Worm (Caenorhabditis elegans) whole organism, L3 larva: ENCODE measurements around the gene ZK1320.7.

Source experiments
- R02D3.7 ChIP-seq: fragments of 150-350 bp; optimal IDR thresholded peaks from 2 replicates; lab custom pipeline; 2014; ENCODE audit warnings: missing biosample characterization, missing genetic modification characterization
- aly-2 ChIP-seq: fragments of 150-350 bp; optimal IDR thresholded peaks from 2 replicates; lab custom pipeline; 2014; ENCODE audit warnings: missing biosample characterization, missing genetic modification characterization
- ceh-16 ChIP-seq: sonication (generic microtip); optimal IDR thresholded peaks from 2 replicates; lab custom pipeline; 2017; ENCODE audit warnings: missing biosample characterization, missing genetic modification characterization
- ceh-28 ChIP-seq: fragments of 150-350 bp; optimal IDR thresholded peaks from 2 replicates; lab custom pipeline; 2014; ENCODE audit warnings: missing biosample characterization, missing genetic modification reagents, missing genetic modification characterization
- ceh-9 ChIP-seq: sonication (generic microtip); optimal IDR thresholded peaks from 2 replicates; lab custom pipeline; 2018; ENCODE audit warnings: missing biosample characterization, missing genetic modification characterization
- egl-5 ChIP-seq: fragments of 150-350 bp; optimal IDR thresholded peaks from 2 replicates; lab custom pipeline; 2017; ENCODE audit warnings: missing biosample characterization, missing genetic modification reagents, missing genetic modification characterization, inconsistent platforms
- elt-1 ChIP-seq: fragments of 150-350 bp; optimal IDR thresholded peaks from 2 replicates; lab custom pipeline; 2014; ENCODE audit warnings: missing biosample characterization, missing genetic modification characterization
- elt-3 ChIP-seq, 3 experiments: fragments of 150-350 bp in 1 of 3; sonication (generic microtip) in 2 of 3; optimal IDR thresholded peaks; 2 replicates in 2 of 3; 4 replicates in 1 of 3; lab custom pipeline; 2014 to 2017; ENCODE audit warnings: missing biosample characterization in 3 of 3, missing genetic modification characterization in 3 of 3
- fkh-10 ChIP-seq: sonication (generic microtip); optimal IDR thresholded peaks from 2 replicates; lab custom pipeline; 2017; ENCODE audit warnings: missing biosample characterization, missing genetic modification reagents, missing genetic modification characterization
- fos-1 ChIP-seq: fragments of 150-350 bp; optimal IDR thresholded peaks from 2 replicates; lab custom pipeline; 2014; ENCODE audit warnings: missing biosample characterization, missing genetic modification characterization
- hmg-11 ChIP-seq: sonication (generic microtip); optimal IDR thresholded peaks from 2 replicates; lab custom pipeline; 2016; ENCODE audit warnings: missing genetic modification characterization, missing compliant biosample characterization
- jun-1 ChIP-seq: fragments of 150-350 bp; optimal IDR thresholded peaks from 2 replicates; lab custom pipeline; 2014; ENCODE audit warnings: missing biosample characterization, missing genetic modification reagents, missing genetic modification characterization
- lin-15B ChIP-seq: fragments of 150-350 bp; optimal IDR thresholded peaks from 2 replicates; lab custom pipeline; 2014; ENCODE audit warnings: missing biosample characterization, missing genetic modification characterization
- lin-39 ChIP-seq: fragments of 150-350 bp; optimal IDR thresholded peaks from 2 replicates; lab custom pipeline; 2018; ENCODE audit warnings: missing biosample characterization, missing genetic modification reagents, missing genetic modification characterization
- lsy-12 ChIP-seq: sonication (generic microtip); optimal IDR thresholded peaks from 2 replicates; lab custom pipeline; 2016; ENCODE audit warnings: mild to moderate bottlenecking, missing genetic modification characterization, missing compliant biosample characterization
- mdl-1 ChIP-seq: fragments of 150-350 bp; optimal IDR thresholded peaks from 2 replicates; lab custom pipeline; 2014; ENCODE audit warnings: missing biosample characterization, missing genetic modification characterization
- nfya-1 ChIP-seq: sonication (generic microtip); optimal IDR thresholded peaks from 2 replicates; lab custom pipeline; 2017; ENCODE audit warnings: missing genetic modification characterization, mild to moderate bottlenecking, missing compliant biosample characterization, antibody characterized with exemption, moderate library complexity; ENCODE audit not compliant: insufficient read depth
- nhr-11 ChIP-seq: fragments of 150-350 bp; optimal IDR thresholded peaks from 2 replicates; lab custom pipeline; 2014; ENCODE audit warnings: missing biosample characterization, missing genetic modification characterization
- nhr-12 ChIP-seq: fragments of 150-350 bp; optimal IDR thresholded peaks from 2 replicates; lab custom pipeline; 2014; ENCODE audit warnings: missing biosample characterization, missing genetic modification characterization
- nhr-23 ChIP-seq: fragments of 150-350 bp; optimal IDR thresholded peaks from 2 replicates; lab custom pipeline; 2014; ENCODE audit warnings: missing biosample characterization, missing genetic modification reagents, missing genetic modification characterization
- nhr-237 ChIP-seq: fragments of 150-350 bp; optimal IDR thresholded peaks from 2 replicates; lab custom pipeline; 2014; ENCODE audit warnings: missing biosample characterization, missing genetic modification characterization
- nhr-25 ChIP-seq: sonication (generic microtip); optimal IDR thresholded peaks from 2 replicates; lab custom pipeline; 2017; ENCODE audit warnings: missing biosample characterization, missing genetic modification characterization
- nhr-76 ChIP-seq: fragments of 150-350 bp; sonication (generic microtip); optimal IDR thresholded peaks from 5 replicates; lab custom pipeline; 2014; ENCODE audit warnings: missing biosample characterization, missing genetic modification characterization
- nhr-77 ChIP-seq: fragments of 150-350 bp; optimal IDR thresholded peaks from 2 replicates; lab custom pipeline; 2014; ENCODE audit warnings: missing biosample characterization, missing genetic modification characterization
- pha-4 ChIP-seq: fragments of 150-350 bp; optimal IDR thresholded peaks from 2 replicates; lab custom pipeline; 2014; ENCODE audit warnings: missing biosample characterization, missing genetic modification reagents, missing genetic modification characterization
- sea-2 ChIP-seq: fragments of 150-350 bp; sonication (generic microtip); optimal IDR thresholded peaks from 4 replicates; lab custom pipeline; 2014; ENCODE audit warnings: missing biosample characterization, missing genetic modification reagents, missing genetic modification characterization
- ztf-11 ChIP-seq: fragments of 150-350 bp; optimal IDR thresholded peaks from 2 replicates; lab custom pipeline; 2014; ENCODE audit warnings: missing biosample characterization, missing genetic modification characterization

Gene ZK1320.7

DNA sequence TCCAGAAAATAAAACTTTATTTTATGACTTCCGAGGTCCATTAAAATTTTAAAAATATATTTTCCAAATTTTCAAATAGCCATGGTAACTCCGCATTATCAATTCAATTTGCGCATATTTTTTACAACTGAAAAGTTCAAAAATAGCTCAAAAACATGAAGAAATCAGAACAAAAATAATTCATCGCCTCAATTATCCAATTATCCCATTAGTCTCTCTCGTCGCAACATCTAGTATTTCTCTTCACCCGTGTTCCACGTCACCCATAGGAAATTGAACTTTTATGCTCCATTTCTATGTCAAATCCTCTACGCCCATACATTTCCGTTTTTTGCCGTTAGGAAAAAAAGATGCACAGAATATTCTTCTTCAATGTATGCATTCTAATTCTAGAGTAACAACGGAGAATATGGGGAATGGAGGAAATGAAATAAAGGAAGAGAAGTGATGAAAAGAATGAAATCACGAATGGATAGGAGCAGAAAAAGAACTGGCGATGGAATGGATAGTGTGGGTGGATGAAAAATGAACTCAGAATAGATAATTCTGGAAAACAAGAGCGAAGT, 18.7 kb downstream of the ZK1320.7 start:
- no peak for TF ChIP-seq nhr-237 (tag; lab: Kevin White, UChicago)
- TF ChIP-seq fkh-10 (GFP tag; lab: Kevin White, UChicago) = peak; percentile 96
- no peak for TF ChIP-seq elt-3 (tag; optimal IDR thresholded peaks at IDR 0.05; lab: Kevin White, UChicago)

DNA sequence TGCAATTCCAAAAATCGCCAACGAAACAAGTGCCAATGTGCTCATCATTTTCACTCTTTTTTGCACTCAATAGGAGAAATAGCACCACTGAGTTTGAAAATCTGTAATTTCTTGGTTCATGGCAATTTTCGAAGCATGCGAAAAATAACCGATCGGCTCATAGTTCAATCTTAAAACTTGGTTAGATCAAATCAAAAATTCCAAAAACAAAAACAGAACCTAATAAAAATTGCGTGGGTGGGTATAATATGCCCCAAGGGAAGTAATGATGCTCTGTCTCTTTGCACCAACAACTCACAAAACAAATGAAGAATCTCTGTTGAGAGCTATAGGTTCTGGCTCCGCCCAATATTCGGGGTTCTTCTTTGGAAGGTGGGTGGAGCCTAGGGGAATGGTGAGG, 20.4 kb downstream of the ZK1320.7 start, which contains the start of gene nlp-11:
Gene nlp-11, minus strand, starts transcription at position 101 of the 400 bp plus-strand sequence.
- TF ChIP-seq fkh-10 (GFP tag; lab: Kevin White, UChicago) (no peak), pha-4 (tag; lab: Kevin White, UChicago) (no peak)

DNA sequence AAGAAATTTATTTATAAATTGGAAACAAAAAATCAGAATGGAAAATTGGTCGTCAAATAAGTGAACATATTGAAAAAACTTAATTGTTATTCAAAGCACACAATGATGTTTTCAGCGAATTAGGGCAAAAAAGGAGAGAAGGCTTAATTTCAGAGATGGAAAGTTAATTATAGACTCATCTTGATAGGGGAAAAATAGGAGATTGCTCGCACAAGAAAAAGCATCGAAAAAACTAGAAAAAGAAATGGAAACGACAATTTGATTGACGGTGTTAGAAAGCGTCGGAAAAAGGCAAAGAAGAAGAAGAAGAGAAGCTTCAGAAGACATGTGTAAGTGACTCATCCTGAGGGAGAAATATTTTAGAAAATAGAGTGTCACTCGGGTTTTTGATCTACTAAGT, 24.5 kb downstream of the ZK1320.7 start:
- TF ChIP-seq lin-15B (tag; lab: Kevin White, UChicago) (no peak), ceh-28 (tag; lab: Kevin White, UChicago) (no peak), fkh-10 (GFP tag; lab: Kevin White, UChicago) (peak; percentile 27), elt-1 (tag; lab: Kevin White, UChicago) (peak; percentile 86)

ce11 chrII:9700363-9700762, 29.0 kb downstream of the ZK1320.7 start, which contains the start of the genes Y53C12A.8 and Y53C12A.7:
Y53C12A.8 (minus strand) TSS chrII:9700463.
Y53C12A.7 (plus strand) TSS chrII:9700543.
- TF ChIP-seq nhr-25 (no peak), hmg-11 (tag; lab: Kevin White, UChicago) (no peak), nhr-77 (no peak)

ce11 chrII:9703601-9704000, 32.2 kb downstream of the ZK1320.7 start, which contains the start of gene mop-25.2:
mop-25.2 (minus strand) TSS chrII:9703701.
- TF ChIP-seq nhr-76 (tag; lab: Kevin White, UChicago) (no peak), ceh-28 (tag; lab: Kevin White, UChicago) (peak; percentile 17)
- TF ChIP-seq, all 47 proteins: peak for 1

DNA sequence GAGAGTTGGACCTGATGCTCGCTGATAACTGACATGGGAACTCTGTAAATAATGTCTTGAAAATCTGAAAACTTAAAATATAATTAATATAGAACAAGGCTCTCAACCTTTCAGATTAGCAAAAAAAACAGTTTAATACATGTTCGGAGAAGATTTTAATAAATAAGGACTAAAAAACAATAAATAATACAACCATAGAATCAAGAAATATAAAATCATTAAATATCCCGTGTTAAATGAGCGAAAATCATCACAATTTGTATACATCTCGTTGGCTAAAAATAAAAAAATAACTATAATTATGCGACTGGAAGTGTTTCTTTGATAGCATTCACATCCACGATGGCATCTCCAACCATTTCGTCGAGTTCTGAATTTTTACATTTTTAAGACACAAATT, 33.3 kb downstream of the ZK1320.7 start, which contains the start of gene Y53C12A.10:
Gene Y53C12A.10, minus strand, starts transcription at position 101 of the 400 bp plus-strand sequence.
- TF ChIP-seq R02D3.7 (tag; lab: Kevin White, UChicago) (no peak), ceh-16 (tag; lab: Kevin White, UChicago) (no peak), sea-2 (GFP tag; lab: Kevin White, UChicago) (no peak), nhr-25 (no peak), ceh-28 (tag; lab: Kevin White, UChicago) (no peak)
- TF ChIP-seq, all 47 proteins: peak for 0

ce11 chrII:9706207-9706606, 34.8 kb downstream of the ZK1320.7 start, which contains the start of gene Y53C12A.3:
Y53C12A.3 (minus strand) TSS chrII:9706240.
- TF ChIP-seq pha-4 (tag; lab: Kevin White, UChicago) = peak; percentile 78
- peak; percentile 8 for TF ChIP-seq nhr-23
- peak; percentile 52 for TF ChIP-seq nfya-1 (tag; lab: Kevin White, UChicago)
- TF ChIP-seq lin-39 (tag; lab: Kevin White, UChicago) = peak; percentile 16
- peak; percentile 4 for TF ChIP-seq egl-5 (tag; lab: Kevin White, UChicago)
- TF ChIP-seq hmg-11 (tag; lab: Kevin White, UChicago) = peak; percentile 54
- TF ChIP-seq sea-2 (GFP tag; lab: Kevin White, UChicago) = no peak
- TF ChIP-seq nhr-12 = no peak
- TF ChIP-seq lin-15B (tag; lab: Kevin White, UChicago) = peak; percentile 51

- no peak for TF ChIP-seq nhr-77
- TF ChIP-seq aly-2 (tag; lab: Kevin White, UChicago) = no peak
- TF ChIP-seq ztf-11 (tag; lab: Kevin White, UChicago) = no peak
- TF ChIP-seq elt-3 (tag; optimal IDR thresholded peaks at IDR 0.05; lab: Kevin White, UChicago) = no peak
- no peak for TF ChIP-seq nhr-11 (tag; lab: Kevin White, UChicago)
- no peak for TF ChIP-seq jun-1 (tag; lab: Kevin White, UChicago)
- TF ChIP-seq ceh-9 (tag; lab: Kevin White, UChicago) = no peak
- TF ChIP-seq mdl-1 (tag; lab: Kevin White, UChicago) = no peak
- no peak for TF ChIP-seq nhr-25
- TF ChIP-seq nhr-237 (tag; lab: Kevin White, UChicago) = no peak
- TF ChIP-seq lin-15B (tag; lab: Kevin White, UChicago) = no peak
- TF ChIP-seq fos-1 (tag; lab: Kevin White, UChicago) = no peak
- TF ChIP-seq lsy-12 = no peak
- TF ChIP-seq, all 47 proteins: peak for 0
Measured at ce11 chrII:9708835-9709299, 37.5 kb downstream of the ZK1320.7 start, which contains the start of gene glt-5. glt-5 (minus strand) TSS chrII:9708885.
